Worm (Caenorhabditis elegans) whole organism, young adult: ENCODE data around the gene srh-169.

Experiments used
- B0035.1 ChIP-seq: sonication (generic microtip); optimal IDR thresholded peaks from 2 replicates; lab custom pipeline; 2016; ENCODE audit warnings: missing genetic modification characterization, mild to moderate bottlenecking, missing compliant biosample characterization, missing genotype, missing genetic modification reagents
- F23B12.7 ChIP-seq: sonication (generic microtip); optimal IDR thresholded peaks from 2 replicates; lab custom pipeline; 2017; ENCODE audit warnings: missing genetic modification characterization, mild to moderate bottlenecking, missing compliant biosample characterization, antibody characterized with exemption, moderate library complexity; ENCODE audit not compliant: insufficient read depth
- F57A8.1 ChIP-seq: fragments of 200-800 bp; sonication (Bioruptor generic); optimal IDR thresholded peaks from 2 replicates; lab custom pipeline; 2018; ENCODE audit warnings: mild to moderate bottlenecking, missing genetic modification characterization, moderate library complexity, missing compliant biosample characterization
- K12H6.12 ChIP-seq: fragments of 200-800 bp; sonication (Bioruptor generic); optimal IDR thresholded peaks from 2 replicates; lab custom pipeline; 2018; ENCODE audit warnings: mild to moderate bottlenecking, missing genetic modification characterization, missing compliant biosample characterization
- Y53F4B.3 ChIP-seq: fragments of 200-800 bp; sonication (Bioruptor generic); IDR thresholded peaks from 2 replicates; pipeline ENCODE4 v1.3.6; 2022; ENCODE audit warnings: missing genetic modification reagents, missing genetic modification characterization, missing compliant biosample characterization
- Y67H2A.10 ChIP-seq: fragments of 200-800 bp; sonication (Bioruptor generic); conservative IDR thresholded peaks from 2 replicates; pipeline ENCODE4 v1.3.6; 2022; ENCODE audit warnings: missing genetic modification reagents, missing genetic modification characterization, missing compliant biosample characterization
- ccch-3 ChIP-seq: fragments of 200-800 bp; sonication (Bioruptor generic); optimal IDR thresholded peaks from 2 replicates; lab custom pipeline; 2018; ENCODE audit warnings: mild to moderate bottlenecking, missing genetic modification characterization, missing compliant biosample characterization
- cebp-2 ChIP-seq: fragments of 200-800 bp; sonication (Bioruptor generic); IDR thresholded peaks from 2 replicates; pipeline ENCODE4 v1.3.6; 2022; ENCODE audit warnings: missing genetic modification characterization, missing compliant biosample characterization
- ceh-100 ChIP-seq: fragments of 200-800 bp; sonication (Bioruptor generic); IDR thresholded peaks from 2 replicates; pipeline ENCODE4 v1.3.6; 2022; ENCODE audit warnings: missing genetic modification reagents, missing genetic modification characterization, missing compliant biosample characterization
- dox-1 ChIP-seq: fragments of 200-800 bp; sonication (Bioruptor generic); IDR thresholded peaks from 2 replicates; pipeline ENCODE4 v1.3.6; 2022; ENCODE audit warnings: missing genetic modification reagents, missing genetic modification characterization, missing compliant biosample characterization
- egl-18 ChIP-seq: fragments of 200-800 bp; sonication (Bioruptor generic); IDR thresholded peaks from 2 replicates; pipeline ENCODE4 v1.3.6; 2022; ENCODE audit warnings: missing genetic modification reagents, missing genetic modification characterization, missing compliant biosample characterization
- him-1 ChIP-seq: sonication (generic microtip); optimal IDR thresholded peaks from 2 replicates; lab custom pipeline; 2016; ENCODE audit warnings: missing genotype, missing genetic modification reagents, missing genetic modification characterization, missing compliant biosample characterization
- hlh-12 ChIP-seq: sonication (generic microtip); optimal IDR thresholded peaks from 2 replicates; lab custom pipeline; 2016; ENCODE audit warnings: missing genetic modification characterization, missing compliant biosample characterization
- hmg-1.2 ChIP-seq: fragments of 200-800 bp; sonication (Bioruptor generic); IDR thresholded peaks from 2 replicates; pipeline ENCODE4 v1.3.6; 2022; ENCODE audit warnings: missing genetic modification reagents, missing genetic modification characterization, missing compliant biosample characterization
- hrde-1 ChIP-seq: sonication (generic microtip); optimal IDR thresholded peaks from 2 replicates; lab custom pipeline; 2016; ENCODE audit warnings: missing genetic modification characterization, mild to moderate bottlenecking, missing compliant biosample characterization, moderate library complexity, missing genotype, missing genetic modification reagents, borderline replicate concordance
- hsf-1 ChIP-seq: fragments of 200-800 bp; sonication (Bioruptor generic); IDR thresholded peaks from 2 replicates; pipeline ENCODE4 v1.3.6; 2022; ENCODE audit warnings: missing genetic modification reagents, missing genetic modification characterization, missing compliant biosample characterization
- lag-1 ChIP-seq: fragments of 200-800 bp; sonication (Bioruptor generic); IDR thresholded peaks from 2 replicates; pipeline ENCODE4 v1.3.6; 2022; ENCODE audit warnings: missing genetic modification reagents, missing genetic modification characterization, missing compliant biosample characterization
- lin-26 ChIP-seq: fragments of 200-800 bp; sonication (Bioruptor generic); IDR thresholded peaks from 2 replicates; pipeline ENCODE4 v1.3.6; 2022; ENCODE audit warnings: missing genetic modification reagents, missing genetic modification characterization, missing compliant biosample characterization
- lin-35 ChIP-seq, 3 experiments: fragments of 150-350 bp in 2 of 3; sonication (generic microtip) in 1 of 3; optimal IDR thresholded peaks; 2 replicates each; lab custom pipeline; 2014 to 2018; ENCODE audit warnings: missing biosample characterization in 3 of 3, missing genetic modification characterization in 3 of 3, missing genetic modification reagents in 3 of 3
- lin-54 ChIP-seq: fragments of 200-800 bp; sonication (Bioruptor generic); optimal IDR thresholded peaks from 2 replicates; lab custom pipeline; 2018; ENCODE audit warnings: mild to moderate bottlenecking, missing genetic modification characterization, missing compliant biosample characterization
- mcd-1 ChIP-seq: fragments of 200-800 bp; sonication (Bioruptor generic); IDR thresholded peaks from 2 replicates; pipeline ENCODE4 v1.3.6; 2022; ENCODE audit warnings: missing genetic modification reagents, missing genetic modification characterization, missing compliant biosample characterization
- mes-4 ChIP-seq: sonication (generic microtip); optimal IDR thresholded peaks from 2 replicates; lab custom pipeline; 2016; ENCODE audit warnings: missing genotype, missing genetic modification characterization, missing compliant biosample characterization
- nfya-2 ChIP-seq: fragments of 200-800 bp; sonication (Bioruptor generic); IDR thresholded peaks from 2 replicates; pipeline ENCODE4 v1.3.6; 2022; ENCODE audit warnings: missing genetic modification reagents, missing genetic modification characterization, missing compliant biosample characterization
- nhr-120 ChIP-seq: fragments of 200-800 bp; sonication (Bioruptor generic); IDR thresholded peaks from 2 replicates; pipeline ENCODE4 v1.3.6; 2022; ENCODE audit warnings: missing genetic modification characterization, missing compliant biosample characterization
- snpc-1.3 ChIP-seq: sonication (generic microtip); optimal IDR thresholded peaks from 2 replicates; lab custom pipeline; 2017; ENCODE audit warnings: missing genetic modification characterization, mild to moderate bottlenecking, missing compliant biosample characterization, antibody characterized with exemption, moderate library complexity, missing genotype, missing genetic modification reagents; ENCODE audit not compliant: insufficient read depth
- sptf-2 ChIP-seq: fragments of 200-800 bp; sonication (Bioruptor generic); optimal IDR thresholded peaks from 2 replicates; lab custom pipeline; 2018; ENCODE audit warnings: mild to moderate bottlenecking, missing genetic modification characterization, missing compliant biosample characterization
- tbp1 ChIP-seq: fragments of 200-800 bp; sonication (Bioruptor generic); optimal IDR thresholded peaks from 2 replicates; lab custom pipeline; 2018; ENCODE audit warnings: mild to moderate bottlenecking, missing genetic modification characterization, missing compliant biosample characterization
- ztf-22 ChIP-seq: fragments of 200-800 bp; sonication (Bioruptor generic); optimal IDR thresholded peaks from 2 replicates; lab custom pipeline; 2018; ENCODE audit warnings: mild to moderate bottlenecking, missing genetic modification characterization, moderate library complexity, missing compliant biosample characterization
- ztf-3 ChIP-seq: fragments of 200-800 bp; sonication (Bioruptor generic); optimal IDR thresholded peaks from 2 replicates; lab custom pipeline; 2018; ENCODE audit warnings: mild to moderate bottlenecking, missing genetic modification characterization, missing compliant biosample characterization

The srh-169 gene

DNA sequence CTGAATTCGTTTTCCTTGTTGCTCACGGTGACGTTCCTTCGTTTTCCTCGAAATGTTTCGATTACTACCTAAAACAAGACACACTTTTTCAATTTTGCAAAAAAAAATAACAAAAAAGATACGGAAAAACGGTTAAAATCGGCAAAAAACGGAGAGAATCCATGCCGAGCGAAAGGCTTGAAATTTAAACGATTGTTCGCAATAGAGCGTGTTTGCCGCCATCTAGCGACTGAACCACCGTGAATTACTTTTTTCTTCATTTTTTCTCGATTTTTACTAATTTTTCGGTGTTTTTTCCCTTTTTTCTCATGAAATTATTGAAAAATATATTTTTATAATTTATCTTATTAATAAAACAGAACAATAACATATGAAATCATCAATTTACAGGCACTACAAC, 18.5 kb downstream of the srh-169 start:
- peak; percentile 59 for TF ChIP-seq mcd-1 (GFP tag; lab: Robert Waterston, UW)
- peak; percentile 36; the same call in 1 of the 2 replicates for TF ChIP-seq hmg-1.2

DNA sequence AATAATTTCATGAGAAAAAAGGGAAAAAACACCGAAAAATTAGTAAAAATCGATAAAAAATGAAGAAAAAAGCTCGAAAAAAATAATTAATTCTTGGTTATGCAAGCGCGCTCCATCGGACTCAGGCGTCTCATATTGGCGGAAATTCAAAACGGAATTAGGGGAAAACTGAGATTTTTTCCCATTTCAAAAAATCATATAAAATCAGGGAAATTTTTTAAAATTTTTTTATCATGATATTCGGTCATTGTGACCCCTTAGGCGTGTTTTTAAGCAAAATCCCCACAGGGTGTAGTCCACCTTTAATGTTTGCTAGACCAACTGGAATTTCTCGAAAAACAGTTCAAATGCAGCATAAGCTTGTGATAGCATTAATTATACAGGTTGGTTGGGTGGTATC, 20.2 kb downstream of the srh-169 start:
- peak; percentile 82 for TF ChIP-seq mcd-1 (GFP tag; lab: Robert Waterston, UW)

DNA sequence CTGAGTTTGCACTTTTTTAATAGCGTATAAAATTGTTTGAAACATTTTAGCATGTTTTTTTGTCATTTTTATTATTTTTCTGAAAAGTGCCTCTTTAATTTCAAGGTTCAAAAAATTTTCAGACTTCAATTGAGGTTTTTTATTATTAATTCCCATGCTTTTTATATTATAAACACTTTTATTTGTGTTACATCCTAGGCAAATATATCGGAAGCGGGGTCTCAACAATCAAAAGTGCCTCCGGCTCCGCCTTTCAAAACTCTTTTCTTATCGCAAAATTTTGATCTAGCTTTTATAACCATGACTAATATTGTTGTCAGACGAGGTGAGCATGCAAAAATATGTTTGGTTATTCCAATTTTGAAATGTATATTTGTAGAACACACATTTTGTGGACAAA, 25.8 kb downstream of the srh-169 start, which contains the start of gene otpl-2:
Gene otpl-2, plus strand, starts transcription at position 301 of the 400 bp plus-strand sequence.
- no peak for TF ChIP-seq egl-18 (GFP tag; lab: Robert Waterston, UW)

DNA sequence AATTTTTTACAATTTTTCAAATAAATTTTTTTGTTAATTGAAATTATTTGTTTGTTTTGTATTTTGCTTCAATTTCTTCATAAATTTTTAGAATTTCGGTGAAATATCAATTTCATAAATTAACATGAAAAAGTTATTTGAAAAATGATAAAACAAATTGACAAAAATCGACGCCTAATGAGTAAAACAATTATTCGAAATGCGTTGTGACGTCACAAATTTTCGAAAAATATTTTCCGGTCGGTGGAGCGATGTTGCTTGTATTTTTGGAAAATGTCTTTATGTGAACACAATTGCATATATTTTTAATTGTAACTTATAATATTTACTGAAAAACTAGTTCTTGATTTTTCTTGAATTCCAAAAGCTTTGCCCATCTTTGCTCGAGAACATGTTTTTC, 32.9 kb downstream of the srh-169 start:
- TF ChIP-seq lin-54 (GFP tag; lab: Kevin White, UChicago): no peak
- no peak for TF ChIP-seq mes-4
- TF ChIP-seq ceh-100 (GFP tag; lab: Robert Waterston, UW): no peak
- TF ChIP-seq ztf-3 (GFP tag; lab: Kevin White, UChicago): no peak
- TF ChIP-seq lin-26 (GFP tag; lab: Robert Waterston, UW): no peak
- TF ChIP-seq lag-1 (GFP tag; lab: Robert Waterston, UW): no peak
- no peak for TF ChIP-seq F57A8.1 (GFP tag; lab: Kevin White, UChicago)
- no peak for TF ChIP-seq Y67H2A.10 (GFP tag; lab: Robert Waterston, UW)

DNA sequence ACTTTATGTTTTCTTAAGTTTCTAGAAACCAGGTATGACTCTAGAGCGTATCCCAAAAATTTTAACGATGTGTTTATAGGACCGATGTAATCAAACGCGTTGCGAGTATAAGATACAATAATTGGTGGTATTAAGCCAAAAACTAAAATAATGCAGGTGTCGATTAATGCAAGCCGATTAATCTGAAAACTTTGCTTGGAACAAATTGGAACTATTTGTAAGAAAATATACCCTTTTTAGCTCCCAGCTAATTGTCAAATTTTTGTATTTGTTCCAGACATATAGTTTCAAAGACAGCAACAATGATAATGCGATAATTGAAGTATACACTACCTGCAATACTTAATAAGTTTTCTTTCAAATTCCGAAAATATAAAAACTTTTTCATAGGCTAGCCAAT, 33.6 kb downstream of the srh-169 start, which contains the start of gene srh-211:
Gene srh-211, minus strand, starts transcription at position 101 of the 400 bp plus-strand sequence.
- no peak for TF ChIP-seq F23B12.7 (tag; lab: Kevin White, UChicago)

DNA sequence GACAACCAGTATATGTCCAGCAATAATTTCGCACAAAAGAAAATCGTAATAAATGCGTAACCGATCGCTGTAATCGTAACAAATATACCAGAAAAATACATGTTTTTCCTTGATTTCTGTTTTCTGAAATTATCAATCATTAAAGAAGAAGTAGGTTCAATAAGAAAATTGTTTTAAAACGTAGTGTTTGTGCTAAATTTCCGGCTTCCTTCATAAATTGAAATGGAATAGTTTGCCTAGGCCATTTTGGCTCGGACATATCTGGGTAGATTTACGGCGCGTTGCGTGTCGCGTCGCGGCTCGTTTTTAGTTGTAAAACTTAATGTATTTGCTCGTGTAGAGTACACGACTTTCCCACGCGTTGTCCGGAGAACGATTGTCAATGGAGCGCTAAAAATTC, 35.3 kb downstream of the srh-169 start, which contains the start of gene F38H12.5:
Gene F38H12.5, minus strand, starts transcription at position 101 of the 400 bp plus-strand sequence.
- TF ChIP-seq ccch-3 (GFP tag; lab: Kevin White, UChicago): no peak
- TF ChIP-seq dox-1 (GFP tag; lab: Robert Waterston, UW): no peak
- TF ChIP-seq him-1: no peak

DNA sequence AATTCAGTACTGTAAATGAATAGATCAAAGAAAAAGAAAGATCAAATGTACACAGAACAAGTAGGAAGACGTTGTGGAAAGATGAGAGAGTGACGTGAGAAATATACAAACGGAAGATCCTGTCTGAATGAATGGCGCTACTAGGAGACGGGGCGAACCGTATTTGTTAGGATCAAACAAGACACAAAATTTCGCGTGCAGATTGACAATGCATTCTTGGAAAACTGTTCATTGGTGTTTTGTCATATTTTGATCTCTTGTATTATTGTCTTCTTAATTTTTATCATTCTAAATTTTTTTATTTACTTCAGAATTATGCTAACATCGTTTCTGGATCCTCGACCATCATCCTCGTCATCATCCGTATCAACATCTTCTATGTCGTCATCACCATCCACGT, 47.1 kb downstream of the srh-169 start, which contains the start of gene nhr-181:
Gene nhr-181, plus strand, starts transcription at position 301 of the 400 bp plus-strand sequence.
- no peak for TF ChIP-seq nhr-120 (GFP tag; lab: Robert Waterston, UW)
- TF ChIP-seq hrde-1: no peak
- TF ChIP-seq nfya-2 (GFP tag; lab: Robert Waterston, UW): no peak
- TF ChIP-seq hsf-1: no peak
- TF ChIP-seq sptf-2 (GFP tag; lab: Kevin White, UChicago): no peak
- TF ChIP-seq cebp-2 (GFP tag; lab: Robert Waterston, UW): no peak
- TF ChIP-seq hlh-12: no peak
- no peak for TF ChIP-seq lin-35 (GFP tag; optimal IDR thresholded peaks at IDR 0.05; lab: Kevin White, UChicago)
- TF ChIP-seq snpc-1.3 (tag; lab: Kevin White, UChicago): no peak
- TF ChIP-seq F23B12.7 (tag; lab: Kevin White, UChicago): no peak
- TF ChIP-seq Y53F4B.3 (GFP tag; lab: Robert Waterston, UW): no peak
- no peak for TF ChIP-seq tbp1 (GFP tag; lab: Kevin White, UChicago)
- no peak for TF ChIP-seq ztf-22 (GFP tag; lab: Kevin White, UChicago)
- TF ChIP-seq K12H6.12: no peak
- TF ChIP-seq B0035.1: no peak
- TF ChIP-seq, all 124 proteins: peak for 0
